Worm (Caenorhabditis elegans) whole organism, late embryonic: ENCODE measurements around the gene F23B12.4.

ENCODE experiments used
- ama-1 ChIP-seq: fragments of 150-350 bp; optimal IDR thresholded peaks from 2 replicates; lab custom pipeline; 2014
- ceh-9 ChIP-seq: sonication (generic microtip); optimal IDR thresholded peaks from 2 replicates; lab custom pipeline; 2016; ENCODE audit warnings: mild to moderate bottlenecking, missing genetic modification characterization, inconsistent platforms, missing compliant biosample characterization
- che-1 ChIP-seq: sonication (generic microtip); optimal IDR thresholded peaks from 2 replicates; lab custom pipeline; 2016; ENCODE audit warnings: mild to moderate bottlenecking, missing genetic modification characterization, missing compliant biosample characterization
- elt-2 ChIP-seq: sonication (generic microtip); optimal IDR thresholded peaks from 2 replicates; lab custom pipeline; 2016; ENCODE audit warnings: missing genetic modification reagents, missing genetic modification characterization, missing compliant biosample characterization
- pha-4 ChIP-seq: fragments of 150-350 bp; optimal IDR thresholded peaks from 2 replicates; lab custom pipeline; 2018; ENCODE audit warnings: missing biosample characterization, missing genetic modification reagents, missing genetic modification characterization
- zip-5 ChIP-seq: sonication (generic microtip); optimal IDR thresholded peaks from 2 replicates; lab custom pipeline; 2016; ENCODE audit warnings: missing genetic modification characterization, missing compliant biosample characterization

- no peak for TF ChIP-seq che-1 (tag; lab: Kevin White, UChicago)
- no peak for TF ChIP-seq pha-4
- TF ChIP-seq ama-1: no peak
- TF ChIP-seq elt-2 (tag; lab: Kevin White, UChicago): no peak
- no peak for TF ChIP-seq ceh-9 (tag; lab: Kevin White, UChicago)
- no peak for TF ChIP-seq zip-5 (tag; lab: Kevin White, UChicago)
Measured at ce11 chrV:14396123-14396669, 44.7 kb upstream of the F23B12.4 start.
